Fruit fly (Drosophila melanogaster) whole organism, embryonic: ENCODE data around the gene tbrd-1.
A peak's percentile ranks its signal among the peaks of the same experiment; 100 is the strongest.

Experiments used
- BEAF-32 ChIP-seq: fragments of 200-800 bp; sonication (Bioruptor generic); optimal IDR thresholded peaks from 3 replicates; lab custom pipeline; 2017; ENCODE audit warnings: missing biosample characterization, missing genetic modification characterization, mild to moderate bottlenecking, moderate library complexity, missing genetic modification reagents
- CG11085 ChIP-seq: fragments of 200-800 bp; sonication (Bioruptor generic); IDR thresholded peaks from 2 replicates; pipeline ENCODE4 v1.3.6; 2022; ENCODE audit warnings: missing biosample characterization, missing genetic modification characterization
- CG11504 ChIP-seq: fragments of 200-800 bp; sonication (Bioruptor generic); optimal IDR thresholded peaks from 3 replicates; lab custom pipeline; 2019; ENCODE audit warnings: missing biosample characterization, mild to moderate bottlenecking, missing genetic modification characterization, moderate library complexity
- CG12391 ChIP-seq: fragments of 200-800 bp; sonication (Bioruptor generic); optimal IDR thresholded peaks from 3 replicates; lab custom pipeline; 2018; ENCODE audit warnings: missing biosample characterization, mild to moderate bottlenecking, missing genetic modification characterization, moderate library complexity
- CG16863 ChIP-seq: fragments of 200-800 bp; sonication (Bioruptor generic); optimal IDR thresholded peaks from 3 replicates; lab custom pipeline; 2016; ENCODE audit warnings: missing biosample characterization, missing genetic modification characterization
- CG17328 ChIP-seq: fragments of 200-800 bp; sonication (Bioruptor generic); IDR thresholded peaks from 2 replicates; pipeline ENCODE4 v1.3.6; 2022; ENCODE audit warnings: missing biosample characterization, missing genetic modification characterization
- CG32767 ChIP-seq: fragments of 200-800 bp; sonication (Bioruptor generic); IDR thresholded peaks from 2 replicates; pipeline ENCODE4 v1.3.6; 2022; ENCODE audit warnings: missing biosample characterization, missing genetic modification characterization
- CG34422 ChIP-seq: fragments of 200-800 bp; sonication (Bioruptor generic); IDR thresholded peaks from 3 replicates; pipeline ENCODE4 v1.3.6; 2022; ENCODE audit warnings: missing biosample characterization, missing genetic modification characterization
- CG42726 ChIP-seq: fragments of 200-800 bp; sonication (Bioruptor generic); IDR thresholded peaks from 2 replicates; pipeline ENCODE4 v1.3.6; 2022; ENCODE audit warnings: missing biosample characterization, missing genetic modification characterization; ENCODE audit not compliant: partially characterized antibody
- CG4282 ChIP-seq: fragments of 200-800 bp; sonication (Bioruptor generic); optimal IDR thresholded peaks from 2 replicates; lab custom pipeline; 2016; ENCODE audit warnings: missing biosample characterization, missing genetic modification characterization
- CG4328 ChIP-seq: fragments of 200-800 bp; sonication (Bioruptor generic); optimal IDR thresholded peaks from 3 replicates; lab custom pipeline; 2017; ENCODE audit warnings: missing biosample characterization, missing genetic modification reagents, missing genetic modification characterization
- CG5953 ChIP-seq: fragments of 200-800 bp; sonication (Bioruptor generic); IDR thresholded peaks from 2 replicates; pipeline ENCODE4 v1.3.6; 2022; ENCODE audit warnings: missing biosample characterization, missing genetic modification characterization
- CG7839 ChIP-seq: fragments of 200-800 bp; sonication (Bioruptor generic); optimal IDR thresholded peaks from 3 replicates; lab custom pipeline; 2018; ENCODE audit warnings: missing biosample characterization, mild to moderate bottlenecking, missing genetic modification characterization, moderate library complexity
- CG7963 ChIP-seq: fragments of 200-800 bp; sonication (Bioruptor generic); IDR thresholded peaks from 3 replicates; pipeline ENCODE4 v1.3.6; 2022; ENCODE audit warnings: missing biosample characterization, missing genetic modification characterization; ENCODE audit not compliant: partially characterized antibody
- CG7987 ChIP-seq: fragments of 200-800 bp; sonication (Bioruptor generic); optimal IDR thresholded peaks from 2 replicates; lab custom pipeline; 2018; ENCODE audit warnings: missing biosample characterization, mild to moderate bottlenecking, missing genetic modification characterization, moderate library complexity
- CG8478 ChIP-seq: fragments of >200 bp; optimal IDR thresholded peaks from 2 replicates; lab custom pipeline; 2018
- Chrac-16 ChIP-seq: fragments of 200-800 bp; sonication (Bioruptor generic); optimal IDR thresholded peaks from 3 replicates; lab custom pipeline; 2016; ENCODE audit warnings: missing biosample characterization, missing genetic modification characterization
- Dbx ChIP-seq: fragments of 200-800 bp; sonication (Bioruptor generic); IDR thresholded peaks from 3 replicates; pipeline ENCODE4 v1.3.6; 2022; ENCODE audit warnings: missing biosample characterization, missing genetic modification characterization
- ERR ChIP-seq: fragments of 200-800 bp; sonication (Bioruptor generic); optimal IDR thresholded peaks from 2 replicates; lab custom pipeline; 2016; ENCODE audit warnings: missing biosample characterization, missing genetic modification characterization
- Elba2 ChIP-seq: fragments of 200-800 bp; sonication (Bioruptor generic); optimal IDR thresholded peaks from 3 replicates; lab custom pipeline; 2016; ENCODE audit warnings: missing biosample characterization, missing genetic modification characterization
- HLHmδ ChIP-seq: fragments of 200-800 bp; sonication (Bioruptor generic); optimal IDR thresholded peaks from 2 replicates; lab custom pipeline; 2018; ENCODE audit warnings: missing biosample characterization, mild to moderate bottlenecking, missing genetic modification characterization, moderate library complexity
- Lpt ChIP-seq: fragments of >200 bp; optimal IDR thresholded peaks from 2 replicates; lab custom pipeline; 2018; ENCODE audit warnings: missing biosample characterization, missing genetic modification characterization
- MESR4 ChIP-seq: fragments of 200-800 bp; sonication (Bioruptor generic); optimal IDR thresholded peaks from 2 replicates; lab custom pipeline; 2018; ENCODE audit warnings: missing biosample characterization, mild to moderate bottlenecking, missing genetic modification characterization, moderate library complexity
- Meics ChIP-seq: fragments of 200-800 bp; sonication (Bioruptor generic); optimal IDR thresholded peaks from 2 replicates; lab custom pipeline; 2017; ENCODE audit warnings: missing biosample characterization, mild to moderate bottlenecking, missing genetic modification characterization
- NfI ChIP-seq: fragments of 200-800 bp; sonication (Bioruptor generic); optimal IDR thresholded peaks from 3 replicates; lab custom pipeline; 2018; ENCODE audit warnings: missing biosample characterization, mild to moderate bottlenecking, missing genetic modification characterization, moderate library complexity
- Stat92E ChIP-seq, 3 experiments: fragments of >200 bp in 2 of 3; fragments of 200-800 bp in 1 of 3; sonication (Bioruptor generic) in 1 of 3; optimal IDR thresholded peaks; 2 replicates each; lab custom pipeline; 2017 to 2019; ENCODE audit warnings: missing biosample characterization in 3 of 3, missing genetic modification characterization in 3 of 3, mild to moderate bottlenecking in 1 of 3, moderate library complexity in 1 of 3
- Trl ChIP-seq, 3 experiments: fragments of >200 bp in 2 of 3; fragments of 200-800 bp in 1 of 3; sonication (Bioruptor generic) in 1 of 3; optimal IDR thresholded peaks; 2 replicates in 1 of 3; 3 replicates in 2 of 3; lab custom pipeline; 2016 to 2017; ENCODE audit warnings: missing biosample characterization in 1 of 3, missing genetic modification characterization in 1 of 3
- amos ChIP-seq: fragments of 200-800 bp; sonication (Bioruptor generic); IDR thresholded peaks from 2 replicates; pipeline ENCODE4 v1.3.6; 2022; ENCODE audit warnings: missing biosample characterization, missing genetic modification characterization; ENCODE audit not compliant: partially characterized antibody
- bbx ChIP-seq: fragments of 200-800 bp; sonication (Bioruptor generic); IDR thresholded peaks from 2 replicates; pipeline ENCODE4 v1.3.6; 2022; ENCODE audit warnings: missing biosample characterization, missing genetic modification characterization; ENCODE audit not compliant: partially characterized antibody
- bcd ChIP-seq: fragments of 200-800 bp; sonication (Bioruptor generic); optimal IDR thresholded peaks from 2 replicates; lab custom pipeline; 2017; ENCODE audit warnings: missing biosample characterization, mild to moderate bottlenecking, missing genetic modification characterization
- caup ChIP-seq: fragments of 200-800 bp; sonication (Bioruptor generic); optimal IDR thresholded peaks from 3 replicates; lab custom pipeline; 2017; ENCODE audit warnings: missing biosample characterization, mild to moderate bottlenecking, missing genetic modification characterization, moderate library complexity; ENCODE audit not compliant: severe bottlenecking
- dmrt11E ChIP-seq: fragments of 200-800 bp; sonication (Bioruptor generic); optimal IDR thresholded peaks from 3 replicates; lab custom pipeline; 2018; ENCODE audit warnings: missing biosample characterization, mild to moderate bottlenecking, missing genetic modification characterization, moderate library complexity
- ftz-f1 ChIP-seq: fragments of 200-800 bp; sonication (Bioruptor generic); optimal IDR thresholded peaks from 2 replicates; lab custom pipeline; 2016; ENCODE audit warnings: missing biosample characterization, missing genetic modification characterization
- ham ChIP-seq: fragments of 200-800 bp; sonication (Bioruptor generic); IDR thresholded peaks from 2 replicates; pipeline ENCODE4 v1.3.6; 2022; ENCODE audit warnings: missing biosample characterization, missing genetic modification characterization
- lab ChIP-seq: fragments of 200-800 bp; sonication (Bioruptor generic); optimal IDR thresholded peaks from 3 replicates; lab custom pipeline; 2017; ENCODE audit warnings: missing biosample characterization, missing genetic modification characterization, mild to moderate bottlenecking, moderate library complexity, missing genetic modification reagents
- lbe ChIP-seq: fragments of 200-800 bp; sonication (Bioruptor generic); optimal IDR thresholded peaks from 2 replicates; lab custom pipeline; 2016; ENCODE audit warnings: missing biosample characterization, mild to moderate bottlenecking, missing genetic modification characterization
- mirr ChIP-seq: fragments of 200-800 bp; sonication (Bioruptor generic); optimal IDR thresholded peaks from 3 replicates; lab custom pipeline; 2018; ENCODE audit warnings: missing biosample characterization, mild to moderate bottlenecking, missing genetic modification characterization
- nerfin-1 ChIP-seq: fragments of 200-800 bp; sonication (Bioruptor generic); optimal IDR thresholded peaks from 3 replicates; lab custom pipeline; 2019; ENCODE audit warnings: missing biosample characterization, mild to moderate bottlenecking, missing genetic modification characterization, moderate library complexity
- nom ChIP-seq: fragments of 200-800 bp; sonication (Bioruptor generic); optimal IDR thresholded peaks from 2 replicates; lab custom pipeline; 2017; ENCODE audit warnings: missing biosample characterization, missing genetic modification characterization, mild to moderate bottlenecking, moderate library complexity, missing genetic modification reagents
- onecut ChIP-seq: fragments of 200-800 bp; sonication (Bioruptor generic); IDR thresholded peaks from 2 replicates; pipeline ENCODE4 v1.3.6; 2022; ENCODE audit warnings: missing biosample characterization, missing genetic modification characterization
- pan ChIP-seq, 4 experiments: fragments of >200 bp in 3 of 4; fragments of 200-800 bp in 1 of 4; sonication (Bioruptor generic) in 1 of 4; optimal IDR thresholded peaks in 3 of 4; IDR thresholded peaks in 1 of 4; 2 replicates each; pipeline versions ENCODE4 v1.3.6 to Lab custom; 2017 to 2022; ENCODE audit warnings: missing biosample characterization in 2 of 4, missing genetic modification characterization in 2 of 4, mixed read lengths in 1 of 4
- ro ChIP-seq: fragments of 200-800 bp; sonication (Bioruptor generic); IDR thresholded peaks from 2 replicates; pipeline ENCODE4 v1.3.6; 2022; ENCODE audit warnings: missing biosample characterization, missing genetic modification characterization
- sc ChIP-seq, 3 experiments: fragments of >200 bp in 2 of 3; fragments of 200-800 bp in 1 of 3; sonication (Bioruptor generic) in 1 of 3; optimal IDR thresholded peaks; 2 replicates in 2 of 3; 3 replicates in 1 of 3; lab custom pipeline; 2017; ENCODE audit warnings: mild to moderate bottlenecking in 1 of 3, missing biosample characterization in 1 of 3, missing genetic modification characterization in 1 of 3, missing genetic modification reagents in 1 of 3
- seq ChIP-seq: fragments of 200-800 bp; sonication (Bioruptor generic); IDR thresholded peaks from 2 replicates; pipeline ENCODE4 v1.3.6; 2022; ENCODE audit warnings: missing biosample characterization, missing genetic modification characterization
- sob ChIP-seq: fragments of 200-800 bp; sonication (Bioruptor generic); IDR thresholded peaks from 2 replicates; pipeline ENCODE4 v1.3.6; 2022; ENCODE audit warnings: missing biosample characterization, missing genetic modification characterization
- tap ChIP-seq: fragments of 200-800 bp; optimal IDR thresholded peaks from 3 replicates; lab custom pipeline; 2019; ENCODE audit warnings: missing biosample characterization, mild to moderate bottlenecking, missing genetic modification characterization, moderate library complexity
- zen2 ChIP-seq: fragments of 200-800 bp; sonication (Bioruptor generic); IDR thresholded peaks from 3 replicates; pipeline ENCODE4 v1.3.6; 2022; ENCODE audit warnings: missing biosample characterization, missing genetic modification characterization; ENCODE audit not compliant: partially characterized antibody

The tbrd-1 gene

dm6 chr3R:23942965-23943413 is 49.6 kb upstream of the tbrd-1 start, which contains the start of gene Gdh (continued):
- TF ChIP-seq Stat92E (GFP tag; optimal IDR thresholded peaks at IDR 0.05; lab: Kevin White, UChicago), result peak in 1 of 3 experiments; percentile 12
- 0 out of 2 replicates have a peak, but pooled peaks have one; percentile 46 for TF ChIP-seq bbx (GFP tag; lab: Robert Waterston, UW)
- TF ChIP-seq sc (optimal IDR thresholded peaks at IDR 0.05; lab: Kevin White, UChicago), result no peak
- TF ChIP-seq sc (GFP tag; optimal IDR thresholded peaks at IDR 0.05; lab: Kevin White, UChicago), result no peak
- TF ChIP-seq amos (GFP tag; lab: Robert Waterston, UW), result peak; percentile 60; the same call in 1 of the 2 replicates
- no peak for TF ChIP-seq CG4282 (GFP tag; lab: Kevin White, UChicago)
- TF ChIP-seq BEAF-32 (GFP tag; lab: Kevin White, UChicago), result peak; percentile 10
- no peak for TF ChIP-seq nerfin-1
- peak; percentile 58 for TF ChIP-seq CG7987
- TF ChIP-seq Meics (GFP tag; lab: Kevin White, UChicago), result peak; percentile 18
- TF ChIP-seq CG42726 (GFP tag; lab: Robert Waterston, UW), result peak; percentile 70; the same call in 1 of the 2 replicates
- TF ChIP-seq Elba2 (GFP tag; lab: Kevin White, UChicago), result no peak
- TF ChIP-seq sob (GFP tag; lab: Robert Waterston, UW), result peak; percentile 43; the same call in 1 of the 2 replicates
- TF ChIP-seq ERR, result peak; percentile 40
- TF ChIP-seq Chrac-16 (GFP tag; lab: Kevin White, UChicago), result no peak
- TF ChIP-seq seq (GFP tag; lab: Robert Waterston, UW), result peak; percentile 38; the same call in 1 of the 2 replicates
- TF ChIP-seq mirr (GFP tag; lab: Kevin White, UChicago), result peak; percentile 64
- TF ChIP-seq ham (GFP tag; lab: Robert Waterston, UW), result no peak
- TF ChIP-seq MESR4 (GFP tag; lab: Kevin White, UChicago), result peak; percentile 18
- TF ChIP-seq pan (optimal IDR thresholded peaks at IDR 0.05; lab: Kevin White, UChicago), result no peak
- TF ChIP-seq pan (GFP tag; optimal IDR thresholded peaks at IDR 0.05 in 1 of 2, IDR thresholded peaks at IDR 0.05 in 1 of 2), result peak in 1 of 2 experiments; percentile 34
- peak; percentile 53 to 69 for TF ChIP-seq Trl (optimal IDR thresholded peaks at IDR 0.05; lab: Kevin White, UChicago)
- peak; percentile 24 for TF ChIP-seq Trl (GFP tag; optimal IDR thresholded peaks at IDR 0.05; lab: Kevin White, UChicago)
- TF ChIP-seq CG32767 (GFP tag; lab: Robert Waterston, UW), result peak; percentile 45; the same call in 1 of the 2 replicates
- TF ChIP-seq Dbx, result peak; percentile 59; the same call in 2 of the 3 replicates
- TF ChIP-seq CG12391, result peak; percentile 8
- peak; percentile 21 for TF ChIP-seq CG7839
- TF ChIP-seq dmrt11E, result no peak
- peak; percentile 4 for TF ChIP-seq bcd (GFP tag; lab: Kevin White, UChicago)
- peak; percentile 41 for TF ChIP-seq tap (tag; lab: Kevin White, UChicago)
- TF ChIP-seq CG7963 (GFP tag; lab: Robert Waterston, UW), result no peak
- peak; percentile 72 for TF ChIP-seq lab (GFP tag; lab: Kevin White, UChicago)
- TF ChIP-seq caup, result peak; percentile 64
- TF ChIP-seq CG34422 (GFP tag; lab: Robert Waterston, UW), result peak; percentile 75; the same call in 1 of the 3 replicates
- no peak for TF ChIP-seq CG8478 (lab: Kevin White, UChicago)
- TF ChIP-seq CG4328 (GFP tag; lab: Kevin White, UChicago), result peak; percentile 12
- no peak for TF ChIP-seq CG16863 (GFP tag; lab: Kevin White, UChicago)
- TF ChIP-seq ro (GFP tag; lab: Robert Waterston, UW), result no peak
- peak; percentile 72 for TF ChIP-seq nom
- peak; percentile 26 for TF ChIP-seq NfI (GFP tag; lab: Kevin White, UChicago)
- peak; percentile 76; the same call in 2 of the 3 replicates for TF ChIP-seq zen2 (GFP tag; lab: Robert Waterston, UW)
- TF ChIP-seq CG11504 (tag; lab: Kevin White, UChicago), result no peak
- TF ChIP-seq CG17328 (GFP tag; lab: Robert Waterston, UW), result peak; percentile 32; the same call in 1 of the 2 replicates
- peak; percentile 33 for TF ChIP-seq ftz-f1 (GFP tag; lab: Kevin White, UChicago)
- TF ChIP-seq Lpt (GFP tag; lab: Kevin White, UChicago), result no peak
- TF ChIP-seq CG5953 (GFP tag; lab: Robert Waterston, UW), result no peak
- peak; percentile 26; the same call in 1 of the 2 replicates for TF ChIP-seq CG11085
- peak; percentile 43 for TF ChIP-seq onecut (GFP tag; lab: Robert Waterston, UW)
- TF ChIP-seq HLHmδ (GFP tag; lab: Kevin White, UChicago), result no peak
- peak; percentile 33 for TF ChIP-seq lbe (GFP tag; lab: Kevin White, UChicago)
